Fruit fly (Drosophila melanogaster): Measurements from ENCODE around the gene LManIII.

Gene LManIII

dm6 chr2L:8739984-8740756 is 28.3 kb downstream of the LManIII start, which contains the start of gene raw (continued):
- no peak for TF ChIP-seq crp (GFP tag; optimal IDR thresholded peaks at IDR 0.05)
- no peak for TF ChIP-seq cas (GFP tag; IDR thresholded peaks at IDR 0.05)
- no peak for TF ChIP-seq CG2129 (GFP tag; IDR thresholded peaks at IDR 0.05; ENCODE audit: partially characterized antibody)
- TF ChIP-seq MESR4 (GFP tag; optimal IDR thresholded peaks at IDR 0.05), result peak; percentile 65
- TF ChIP-seq kni (GFP tag; optimal IDR thresholded peaks at IDR 0.05), result peak; percentile 77
- TF ChIP-seq oc (tag; optimal IDR thresholded peaks at IDR 0.05), result no peak
- no peak for TF ChIP-seq NC2α (GFP tag; optimal IDR thresholded peaks at IDR 0.05)
- no peak for TF ChIP-seq CG18262 (tag; optimal IDR thresholded peaks at IDR 0.05)
- TF ChIP-seq Sry-δ (GFP tag; optimal IDR thresholded peaks at IDR 0.05), result no peak
- TF ChIP-seq CG16813 (GFP tag; IDR thresholded peaks at IDR 0.05; ENCODE audit: partially characterized antibody), result no peak
- TF ChIP-seq CG14710 (tag; optimal IDR thresholded peaks at IDR 0.05), result no peak
- TF ChIP-seq nau (GFP tag; optimal IDR thresholded peaks at IDR 0.05), result peak; percentile 27
- TF ChIP-seq so (GFP tag; IDR thresholded peaks at IDR 0.05), result no peak
- no peak for TF ChIP-seq Rx (GFP tag; IDR thresholded peaks at IDR 0.05)
- TF ChIP-seq bowl (GFP tag; IDR thresholded peaks at IDR 0.05), result no peak
- no peak for TF ChIP-seq kah (GFP tag; optimal IDR thresholded peaks at IDR 0.05)
- no peak for TF ChIP-seq stwl (tag; optimal IDR thresholded peaks at IDR 0.05)
- peak; percentile 39 for TF ChIP-seq nerfin-1 (tag; optimal IDR thresholded peaks at IDR 0.05)
- no peak for TF ChIP-seq da (GFP tag; optimal IDR thresholded peaks at IDR 0.05)
- no peak for TF ChIP-seq CG8765 (GFP tag; IDR thresholded peaks at IDR 0.05)
- no peak for TF ChIP-seq MBD-R2 (GFP tag; IDR thresholded peaks at IDR 0.05)
- TF ChIP-seq chinmo (GFP tag; IDR thresholded peaks at IDR 0.05; ENCODE audit: partially characterized antibody), result peak; percentile 96
- TF ChIP-seq Hand (GFP tag; optimal IDR thresholded peaks at IDR 0.05), result peak; percentile 47
- no peak for TF ChIP-seq Gug (GFP tag; IDR thresholded peaks at IDR 0.05)
- no peak for TF ChIP-seq Bdp1 (GFP tag; optimal IDR thresholded peaks at IDR 0.05)
- no peak for TF ChIP-seq Antp (GFP tag; optimal IDR thresholded peaks at IDR 0.05)
- TF ChIP-seq dmrt11E (tag; optimal IDR thresholded peaks at IDR 0.05), result no peak
- no peak for TF ChIP-seq zen (tag; optimal IDR thresholded peaks at IDR 0.05)
- TF ChIP-seq CG31441 (GFP tag; IDR thresholded peaks at IDR 0.05), result no peak
- TF ChIP-seq tin (GFP tag; optimal IDR thresholded peaks at IDR 0.05), result no peak
- no peak for TF ChIP-seq crol (GFP tag; IDR thresholded peaks at IDR 0.05)
- TF ChIP-seq Trl (optimal IDR thresholded peaks at IDR 0.05), result peak; percentile 83 to 97
- peak; percentile 5 for TF ChIP-seq Trl (GFP tag; optimal IDR thresholded peaks at IDR 0.05)
- TF ChIP-seq CG42726 (GFP tag; IDR thresholded peaks at IDR 0.05; ENCODE audit: partially characterized antibody), result no peak
- TF ChIP-seq Hmx (GFP tag; optimal IDR thresholded peaks at IDR 0.05), result no peak
- TF ChIP-seq CG3995 (GFP tag; optimal IDR thresholded peaks at IDR 0.05), result no peak
- no peak for TF ChIP-seq CG8478 (optimal IDR thresholded peaks at IDR 0.05)
- no peak for TF ChIP-seq CG12155 (GFP tag; optimal IDR thresholded peaks at IDR 0.05)
- no peak for TF ChIP-seq CG7271 (tag; optimal IDR thresholded peaks at IDR 0.05)
- no peak for TF ChIP-seq Sox102F (GFP tag; optimal IDR thresholded peaks at IDR 0.05)
- TF ChIP-seq klu (GFP tag; IDR thresholded peaks at IDR 0.05), result no peak
- no peak for TF ChIP-seq zfh1 (GFP tag; IDR thresholded peaks at IDR 0.05)
- TF ChIP-seq crc (GFP tag; optimal IDR thresholded peaks at IDR 0.05), result no peak
- no peak for TF ChIP-seq CG10654 (GFP tag; optimal IDR thresholded peaks at IDR 0.05)
- TF ChIP-seq CG30431 (GFP tag; optimal IDR thresholded peaks at IDR 0.05), result no peak
- TF ChIP-seq CG8944 (GFP tag; optimal IDR thresholded peaks at IDR 0.05), result no peak
- peak; percentile 53 for TF ChIP-seq B-H2 (GFP tag; optimal IDR thresholded peaks at IDR 0.05)
- TF ChIP-seq gcm2 (GFP tag; optimal IDR thresholded peaks at IDR 0.05), result no peak
- TF ChIP-seq CG12659 (GFP tag; optimal IDR thresholded peaks at IDR 0.05), result no peak
- TF ChIP-seq chn (GFP tag; optimal IDR thresholded peaks at IDR 0.05), result no peak
- no peak for TF ChIP-seq slou (GFP tag; optimal IDR thresholded peaks at IDR 0.05)

Measured in whole organism, embryonic.